Comparison of ENCODE assay signal across 4 fruit fly cellular contexts in genomic region chrX:7707350-7708241, dm6.
TF ChIP-seq lines count a peak whose summit lies in the region.

No protein-coding gene starts in this region.

- no peak for TF ChIP-seq CTCF in whole organism, embryonic (GFP tag; optimal IDR thresholded peaks at IDR 0.05; lab: Kevin White, UChicago)

TF ChIP-seq in whole organism, 6 proteins besides CTCF, POLR2A, EP300 and RAD21:
- TF ChIP-seq EcR (GFP tag; optimal IDR thresholded peaks at IDR 0.05; lab: Kevin White, UChicago) (no peak), usp (GFP tag; optimal IDR thresholded peaks at IDR 0.05; lab: Kevin White, UChicago) (no peak), pan (optimal IDR thresholded peaks at IDR 0.05; lab: Kevin White, UChicago) (peak; percentile 58), CG8478 (optimal IDR thresholded peaks at IDR 0.05; lab: Kevin White, UChicago) (no peak)

TF ChIP-seq in whole organism, embryonic, 481 proteins besides CTCF, POLR2A, EP300 and RAD21 (continues in another document):
- TF ChIP-seq CG4707 (GFP tag; optimal IDR thresholded peaks at IDR 0.05; lab: Kevin White, UChicago), result peak; percentile 13
- TF ChIP-seq BtbVII (GFP tag; optimal IDR thresholded peaks at IDR 0.05; lab: Kevin White, UChicago), result no peak
- TF ChIP-seq CG33557 (GFP tag; optimal IDR thresholded peaks at IDR 0.05; lab: Kevin White, UChicago), result no peak
- no peak for TF ChIP-seq Lhr (GFP tag; optimal IDR thresholded peaks at IDR 0.05; lab: Kevin White, UChicago)
- peak; percentile 14 for TF ChIP-seq ash1 (GFP tag; optimal IDR thresholded peaks at IDR 0.05; lab: Kevin White, UChicago)
- TF ChIP-seq CG1603 (tag; optimal IDR thresholded peaks at IDR 0.05; lab: Kevin White, UChicago), result peak; percentile 44
- TF ChIP-seq Pdp1 (GFP tag; optimal IDR thresholded peaks at IDR 0.05; lab: Kevin White, UChicago), result peak in 1 of 2 experiments; percentile 26
- peak; percentile 84 for TF ChIP-seq D19A (tag; optimal IDR thresholded peaks at IDR 0.05; lab: Kevin White, UChicago)
- no peak for TF ChIP-seq btn (GFP tag; optimal IDR thresholded peaks at IDR 0.05; lab: Kevin White, UChicago)
- peak; percentile 32 for TF ChIP-seq CG15696 (tag; optimal IDR thresholded peaks at IDR 0.05; lab: Kevin White, UChicago)
- TF ChIP-seq CG4730 (GFP tag; IDR thresholded peaks at IDR 0.05; lab: Robert Waterston, UW), result no peak
- no peak for TF ChIP-seq al (GFP tag; IDR thresholded peaks at IDR 0.05; lab: Robert Waterston, UW)
- TF ChIP-seq CG3163 (GFP tag; optimal IDR thresholded peaks at IDR 0.05; lab: Kevin White, UChicago), result peak; percentile 7
- peak; percentile 15; the same call in 1 of the 2 replicates for TF ChIP-seq MBD-R2 (GFP tag; IDR thresholded peaks at IDR 0.05; lab: Robert Waterston, UW)
- no peak for TF ChIP-seq CG14965 (GFP tag; optimal IDR thresholded peaks at IDR 0.05; lab: Kevin White, UChicago; ENCODE audit: borderline replicate concordance)
- no peak for TF ChIP-seq br (optimal IDR thresholded peaks at IDR 0.05; lab: Kevin White, UChicago)
- peak; percentile 1 for TF ChIP-seq dmrt11E (tag; optimal IDR thresholded peaks at IDR 0.05; lab: Kevin White, UChicago)
- TF ChIP-seq Dip3 (GFP tag; optimal IDR thresholded peaks at IDR 0.05; lab: Kevin White, UChicago), result no peak
- peak; percentile 13 for TF ChIP-seq Fer3 (tag; optimal IDR thresholded peaks at IDR 0.05; lab: Kevin White, UChicago)
- TF ChIP-seq ATbp (GFP tag; optimal IDR thresholded peaks at IDR 0.05; lab: Kevin White, UChicago), result peak; percentile 49
- 0 out of 2 replicates have a peak, but pooled peaks have one; percentile 5 for TF ChIP-seq Xrp1 (GFP tag; IDR thresholded peaks at IDR 0.05; lab: Robert Waterston, UW)
- peak; percentile 16 for TF ChIP-seq row (GFP tag; IDR thresholded peaks at IDR 0.05; lab: Robert Waterston, UW)
- TF ChIP-seq CG3407 (GFP tag; optimal IDR thresholded peaks at IDR 0.05; lab: Kevin White, UChicago), result peak; percentile 10
- TF ChIP-seq Tbp (GFP tag; optimal IDR thresholded peaks at IDR 0.05; lab: Kevin White, UChicago), result no peak
- TF ChIP-seq MTF-1 (GFP tag; optimal IDR thresholded peaks at IDR 0.05; lab: Kevin White, UChicago; ENCODE audit: borderline replicate concordance), result no peak
- no peak for TF ChIP-seq CG30431 (GFP tag; optimal IDR thresholded peaks at IDR 0.05; lab: Kevin White, UChicago)
- peak; percentile 5 for TF ChIP-seq kni (GFP tag; optimal IDR thresholded peaks at IDR 0.05; lab: Kevin White, UChicago)
- no peak for TF ChIP-seq CG2129 (GFP tag; IDR thresholded peaks at IDR 0.05; lab: Robert Waterston, UW; ENCODE audit: partially characterized antibody)

TF ChIP-seq in whole organism, prepupa, 60 proteins besides CTCF, POLR2A, EP300 and RAD21:
- TF ChIP-seq lz (GFP tag; optimal IDR thresholded peaks at IDR 0.05; lab: Kevin White, UChicago) (no peak), fkh (GFP tag; optimal IDR thresholded peaks at IDR 0.05; lab: Kevin White, UChicago) (peak; percentile 58), OdsH (GFP tag; optimal IDR thresholded peaks at IDR 0.05; lab: Kevin White, UChicago) (no peak), eg (GFP tag; IDR thresholded peaks at IDR 0.05; lab: Robert Waterston, UW) (no peak)

TF ChIP-seq in whole organism, wandering third instar larva, 38 proteins besides CTCF, POLR2A, EP300 and RAD21:
- TF ChIP-seq Hr78 (GFP tag; optimal IDR thresholded peaks at IDR 0.05; lab: Kevin White, UChicago) (no peak), GATAd (GFP tag; optimal IDR thresholded peaks at IDR 0.05; lab: Kevin White, UChicago) (no peak), pan (optimal IDR thresholded peaks at IDR 0.05; lab: Kevin White, UChicago) (peak; percentile 44), Dif (GFP tag; optimal IDR thresholded peaks at IDR 0.05; lab: Kevin White, UChicago; ENCODE audit: partially characterized antibody) (no peak)
